Worm (Caenorhabditis elegans) whole organism, late embryonic: ENCODE results near the gene ceh-20.

Source experiments
- ceh-48 ChIP-seq: sonication (generic microtip); optimal IDR thresholded peaks from 2 replicates; lab custom pipeline; 2016; ENCODE audit warnings: missing genetic modification characterization, inconsistent platforms, missing compliant biosample characterization
- odd-2 ChIP-seq: sonication (generic microtip); optimal IDR thresholded peaks from 2 replicates; lab custom pipeline; 2017; ENCODE audit warnings: antibody characterized with exemption, mild to moderate bottlenecking, missing genetic modification characterization, missing compliant biosample characterization
- pha-4 ChIP-seq: fragments of 150-350 bp; optimal IDR thresholded peaks from 2 replicates; lab custom pipeline; 2018; ENCODE audit warnings: missing biosample characterization, missing genetic modification reagents, missing genetic modification characterization
- unc-55 ChIP-seq: sonication (generic microtip); optimal IDR thresholded peaks from 2 replicates; lab custom pipeline; 2017; ENCODE audit warnings: missing biosample characterization, missing genetic modification reagents, missing genetic modification characterization

ce11 chrIII:6931896-6932295, 47.8 kb upstream of the ceh-20 start, which contains the start of gene byn-1:
- TF ChIP-seq odd-2 (tag; lab: Kevin White, UChicago) (no peak), ceh-48 (tag; lab: Kevin White, UChicago) (no peak), unc-55 (GFP tag; lab: Kevin White, UChicago) (no peak), pha-4 (tag; lab: Kevin White, UChicago) (no peak)
